Fruit fly (Drosophila melanogaster): ENCODE data around the gene Pgant6.
A peak's percentile ranks its signal among the peaks of the same experiment; 100 is the strongest.

The Pgant6 gene

dm6 chr3L:2808278-2808892 is 26.3 kb downstream of the Pgant6 start (continued):
- no peak for TF ChIP-seq tup (GFP tag; optimal IDR thresholded peaks at IDR 0.05)
- TF ChIP-seq Gug (GFP tag; IDR thresholded peaks at IDR 0.05) = no peak
- no peak for TF ChIP-seq CG10959 (GFP tag; IDR thresholded peaks at IDR 0.05)
- peak; percentile 33 for TF ChIP-seq zen (tag; optimal IDR thresholded peaks at IDR 0.05)
- TF ChIP-seq CrebB (tag; optimal IDR thresholded peaks at IDR 0.05) = no peak
- TF ChIP-seq ewg (GFP tag; optimal IDR thresholded peaks at IDR 0.05) = peak; percentile 3
- no peak for TF ChIP-seq lov (optimal IDR thresholded peaks at IDR 0.05)
- 0 out of 3 replicates have a peak, but pooled peaks have one; percentile 66 for TF ChIP-seq lov (GFP tag; IDR thresholded peaks at IDR 0.05)
- TF ChIP-seq nom (GFP tag; optimal IDR thresholded peaks at IDR 0.05) = peak; percentile 93
- TF ChIP-seq Bgb (GFP tag; IDR thresholded peaks at IDR 0.05; ENCODE audit: partially characterized antibody) = no peak
- TF ChIP-seq CG18262 (tag; optimal IDR thresholded peaks at IDR 0.05) = peak; percentile 1
- TF ChIP-seq Dad (GFP tag; optimal IDR thresholded peaks at IDR 0.05) = no peak
- peak; percentile 28; the same call in 1 of the 2 replicates for TF ChIP-seq CG14441 (GFP tag; IDR thresholded peaks at IDR 0.05)
- 0 out of 2 replicates have a peak, but pooled peaks have one; percentile 12 for TF ChIP-seq CG17612 (GFP tag; IDR thresholded peaks at IDR 0.05)
- no peak for TF ChIP-seq CG6272 (GFP tag; IDR thresholded peaks at IDR 0.05)
- peak; percentile 48; the same call in 1 of the 3 replicates for TF ChIP-seq CG2199 (GFP tag; IDR thresholded peaks at IDR 0.05)
- TF ChIP-seq lbe (GFP tag; optimal IDR thresholded peaks at IDR 0.05) = peak; percentile 22
- TF ChIP-seq al (GFP tag; IDR thresholded peaks at IDR 0.05) = no peak
- TF ChIP-seq pita (GFP tag; optimal IDR thresholded peaks at IDR 0.05) = no peak
- no peak for TF ChIP-seq CG6854 (GFP tag; optimal IDR thresholded peaks at IDR 0.05)
- peak in 1 of 2 experiments; percentile 46 for TF ChIP-seq eve (GFP tag; optimal IDR thresholded peaks at IDR 0.05)
- TF ChIP-seq sqz (GFP tag; optimal IDR thresholded peaks at IDR 0.05) = peak; percentile 17
- no peak for TF ChIP-seq CG14710 (tag; optimal IDR thresholded peaks at IDR 0.05)
- 0 out of 4 replicates have a peak, but pooled peaks have one; percentile 41 for TF ChIP-seq chinmo (GFP tag; IDR thresholded peaks at IDR 0.05; ENCODE audit: partially characterized antibody)
- no peak for TF ChIP-seq CG34376 (GFP tag; optimal IDR thresholded peaks at IDR 0.05)
- no peak for TF ChIP-seq pum (GFP tag; optimal IDR thresholded peaks at IDR 0.05)
- no peak for TF ChIP-seq CG17568 (GFP tag; optimal IDR thresholded peaks at IDR 0.05)
- no peak for TF ChIP-seq CG1233 (GFP tag; optimal IDR thresholded peaks at IDR 0.05)
- no peak for TF ChIP-seq CG3995 (GFP tag; optimal IDR thresholded peaks at IDR 0.05)
- peak; percentile 12 for TF ChIP-seq cad (GFP tag; optimal IDR thresholded peaks at IDR 0.05)
- TF ChIP-seq CG4424 (GFP tag; optimal IDR thresholded peaks at IDR 0.05) = peak; percentile 7
- TF ChIP-seq CG13296 (GFP tag; optimal IDR thresholded peaks at IDR 0.05) = no peak
- peak; percentile 56 for TF ChIP-seq CG32772 (GFP tag; IDR thresholded peaks at IDR 0.05)
- peak; percentile 11 for TF ChIP-seq unpg (GFP tag; optimal IDR thresholded peaks at IDR 0.05)
- TF ChIP-seq ranshi (GFP tag; IDR thresholded peaks at IDR 0.05) = no peak
- peak; percentile 78 for TF ChIP-seq CG10321 (GFP tag; IDR thresholded peaks at IDR 0.05)
- TF ChIP-seq CG7963 (GFP tag; IDR thresholded peaks at IDR 0.05; ENCODE audit: partially characterized antibody) = no peak
- peak; percentile 36 to 37 for TF ChIP-seq Trl (optimal IDR thresholded peaks at IDR 0.05)
- TF ChIP-seq Trl (GFP tag; optimal IDR thresholded peaks at IDR 0.05) = no peak
- peak; percentile 28 to 68 for TF ChIP-seq bsh (GFP tag; optimal IDR thresholded peaks at IDR 0.05)
- TF ChIP-seq CG14014 (GFP tag; IDR thresholded peaks at IDR 0.05) = no peak
- TF ChIP-seq repo (GFP tag; optimal IDR thresholded peaks at IDR 0.05) = no peak
- peak; percentile 22 for TF ChIP-seq CG15479 (GFP tag; optimal IDR thresholded peaks at IDR 0.05)
- no peak for TF ChIP-seq zfh2 (GFP tag; optimal IDR thresholded peaks at IDR 0.05)
- peak; percentile 29; the same call in 1 of the 2 replicates for TF ChIP-seq vvl (GFP tag; IDR thresholded peaks at IDR 0.05)
- no peak for TF ChIP-seq HLH54F (GFP tag; optimal IDR thresholded peaks at IDR 0.05)
- TF ChIP-seq Meics (GFP tag; optimal IDR thresholded peaks at IDR 0.05) = no peak
- no peak for TF ChIP-seq CG31388 (GFP tag; optimal IDR thresholded peaks at IDR 0.05)
- peak; percentile 15 for TF ChIP-seq CG11504 (tag; optimal IDR thresholded peaks at IDR 0.05)
- TF ChIP-seq run (tag; optimal IDR thresholded peaks at IDR 0.05) = no peak

Measured in whole organism, embryonic.